Fruit fly (Drosophila melanogaster) ovary, adult (tissue): ENCODE measurements around the gene Oatp74D.

ENCODE experiments used
- CG17801 ChIP-seq: fragments of 200-800 bp; optimal IDR thresholded peaks from 2 replicates; lab custom pipeline; 2019; ENCODE audit warnings: missing biosample characterization, mild to moderate bottlenecking, missing genetic modification characterization, moderate library complexity; ENCODE audit not compliant: partially characterized antibody

Oatp74D gene

DNA sequence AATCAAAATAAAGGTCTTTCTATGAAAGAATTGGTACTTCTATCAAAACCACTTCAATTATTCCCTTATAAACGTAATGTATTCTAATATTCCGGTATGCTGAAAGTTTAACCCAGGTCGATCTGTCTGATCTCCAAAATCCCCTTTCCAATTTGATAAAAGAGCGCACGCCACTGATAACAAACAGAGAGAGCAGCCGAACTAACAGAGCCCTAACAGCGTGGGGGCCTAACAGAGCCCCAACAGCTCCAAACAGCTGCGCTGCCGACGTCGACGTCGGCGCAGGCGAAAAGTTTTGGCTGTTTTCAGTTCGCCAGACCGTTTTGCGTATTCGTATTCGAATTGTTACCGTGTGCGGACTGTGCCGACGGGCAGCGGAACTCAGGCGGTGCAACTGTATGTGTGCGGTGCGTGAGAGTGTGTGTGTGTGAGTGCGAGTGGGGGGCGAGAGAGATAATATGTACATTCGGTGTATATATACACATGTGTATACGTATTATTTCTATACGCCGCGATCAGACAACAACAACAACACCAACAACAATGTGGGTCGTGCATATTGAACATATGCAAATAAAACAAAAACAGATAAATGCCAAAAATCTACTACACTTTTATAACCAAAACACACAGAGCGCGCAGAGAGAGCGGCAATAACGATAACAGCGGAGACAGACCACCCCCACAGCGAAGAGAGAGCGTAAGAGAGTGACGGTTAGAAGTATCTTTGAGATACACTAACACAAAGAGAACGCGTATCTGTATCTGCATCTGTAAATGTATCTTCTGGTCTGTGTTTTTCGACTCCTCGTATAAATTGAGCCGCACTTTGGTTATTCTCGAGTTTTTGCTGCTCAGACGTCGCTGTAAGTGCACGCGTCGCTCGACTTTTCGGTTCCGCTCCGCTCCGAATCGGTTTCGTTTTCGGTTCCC, at the start of gene Oatp74D:
Gene Oatp74D (plus strand): TSS at position 325 of the 933 bp plus-strand sequence.
- TF ChIP-seq CG17801 (GFP tag; lab: Kevin White, UChicago) = peak; percentile 67

DNA sequence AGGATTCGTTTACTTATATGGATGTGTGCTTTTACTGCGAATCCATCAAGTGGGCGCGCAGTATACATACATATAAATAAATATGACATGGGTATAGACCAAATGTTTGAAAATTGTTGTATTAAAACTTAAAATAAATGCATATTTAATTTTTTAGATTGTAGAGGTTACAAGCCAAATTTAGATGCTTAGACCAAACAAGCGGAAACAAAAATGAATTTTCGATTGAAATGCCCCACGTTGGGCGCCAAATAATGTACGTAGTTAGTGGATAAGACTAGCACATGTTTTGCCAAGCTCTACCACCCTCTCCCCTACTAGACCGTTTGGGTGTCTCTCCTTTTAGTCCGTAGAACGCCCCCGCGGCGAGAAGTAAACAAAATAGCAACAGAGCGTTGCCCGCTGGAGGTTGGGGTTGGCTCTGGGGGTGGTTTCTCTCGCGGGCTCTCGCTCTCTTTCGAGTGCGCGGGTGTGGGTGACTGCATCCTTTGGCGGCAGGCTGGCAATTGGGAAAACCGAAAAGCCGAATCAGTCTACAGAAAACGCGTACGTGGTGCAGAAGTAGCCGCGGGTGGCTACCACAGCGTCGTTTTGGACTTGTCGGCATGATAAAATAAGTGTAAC, 47.9 kb upstream of the Oatp74D start, which contains the start of gene CG18265:
Gene CG18265 (plus strand): TSS at position 530 of the 624 bp plus-strand sequence.
- no peak for TF ChIP-seq CG17801 (GFP tag; lab: Kevin White, UChicago)

DNA sequence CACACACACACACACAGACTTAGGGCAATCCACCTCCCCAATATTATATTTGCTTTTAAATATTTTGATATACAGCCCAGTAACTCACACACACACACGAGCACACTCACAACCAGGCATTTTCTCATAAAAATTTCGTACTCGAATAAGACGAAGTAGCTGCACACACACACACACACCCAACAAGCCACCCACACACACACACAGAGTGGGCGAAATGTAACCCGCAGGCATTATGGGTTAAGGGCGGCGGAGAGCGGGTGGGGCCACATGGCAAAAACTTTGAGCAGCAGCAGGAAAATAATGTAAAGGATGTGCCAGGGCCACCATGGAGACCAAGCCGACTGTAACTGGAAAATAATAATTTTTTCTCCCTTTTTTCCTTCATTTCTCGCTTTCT, 45.3 kb upstream of the Oatp74D start:
- TF ChIP-seq CG17801 (GFP tag; lab: Kevin White, UChicago) = no peak

DNA sequence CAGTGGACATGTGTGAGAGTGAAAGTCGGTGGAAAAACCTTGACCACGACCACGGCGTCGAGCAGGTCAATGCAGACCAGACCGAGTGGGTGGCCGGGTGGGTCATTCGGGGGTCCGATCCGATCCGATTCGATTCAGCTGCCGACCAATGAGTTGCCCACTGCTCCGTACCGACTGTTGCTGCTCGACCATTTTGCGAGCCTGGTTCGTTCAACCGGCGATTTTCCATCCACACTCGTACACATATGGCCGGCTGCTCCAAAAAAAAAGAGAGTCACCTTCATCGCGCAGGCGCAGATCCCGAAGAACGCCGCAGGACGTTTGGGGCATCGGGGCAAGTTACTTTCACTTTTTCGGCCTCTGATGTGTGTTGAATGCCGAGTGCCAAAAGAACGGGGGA, 42.3 kb upstream of the Oatp74D start:
- TF ChIP-seq CG17801 (GFP tag; lab: Kevin White, UChicago) = no peak

DNA sequence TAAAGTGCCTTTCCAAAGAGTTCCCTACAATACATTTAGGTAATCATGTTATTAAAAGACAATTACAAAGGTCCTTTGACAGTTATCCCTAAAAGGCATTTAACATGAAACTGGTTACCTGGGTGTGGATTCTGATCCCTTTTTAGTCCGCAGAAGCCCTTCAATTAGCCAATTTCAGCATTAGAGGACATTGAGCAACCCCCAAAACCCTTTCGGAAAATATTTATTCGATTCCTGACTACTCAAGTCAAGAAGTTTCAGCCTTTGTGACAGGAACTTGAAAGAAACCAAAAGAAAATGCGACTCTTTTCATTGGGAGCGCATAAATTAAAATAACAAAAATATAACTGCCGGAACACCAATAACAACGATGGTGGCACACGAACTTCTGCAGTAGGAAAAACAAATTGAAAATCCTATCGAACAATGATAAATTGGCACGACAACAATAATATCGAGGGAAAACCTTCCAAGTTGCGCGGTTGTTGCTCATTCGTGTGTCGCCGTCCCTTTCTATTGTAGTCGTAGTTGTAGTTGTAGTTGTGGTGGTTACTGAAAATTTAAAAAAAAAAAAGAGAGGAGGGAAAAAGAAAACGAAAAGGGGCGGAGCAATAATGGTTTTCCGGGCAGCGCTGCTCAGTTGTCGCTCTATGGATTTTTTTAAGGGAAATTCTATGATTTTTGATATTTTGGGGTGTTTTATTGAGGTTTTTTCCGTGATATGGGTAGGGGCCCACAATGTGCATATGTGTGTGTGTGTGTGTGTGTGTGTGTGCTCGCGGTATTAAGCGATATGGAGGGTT, 41.1 kb upstream of the Oatp74D start:
- no peak for TF ChIP-seq CG17801 (GFP tag; lab: Kevin White, UChicago)

DNA sequence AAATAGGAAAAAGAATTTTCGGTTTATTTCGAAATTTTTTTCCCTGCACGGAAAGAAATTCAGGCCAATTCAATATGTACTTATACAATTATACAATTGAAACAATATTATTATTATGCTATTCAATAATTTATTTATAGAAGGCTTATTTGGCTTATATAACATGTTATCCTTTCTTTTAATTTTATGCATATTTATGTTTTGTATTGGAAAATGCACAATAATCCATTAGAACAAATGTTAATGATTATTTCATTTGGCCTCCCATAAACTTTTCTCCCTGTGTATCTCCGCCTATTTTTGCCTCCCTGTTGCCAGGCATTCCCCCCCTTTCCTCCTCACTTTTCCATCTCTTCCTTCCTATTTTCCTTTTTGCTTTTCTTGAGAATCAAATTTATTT, 39.0 kb upstream of the Oatp74D start:
- TF ChIP-seq CG17801 (GFP tag; lab: Kevin White, UChicago) = no peak

DNA sequence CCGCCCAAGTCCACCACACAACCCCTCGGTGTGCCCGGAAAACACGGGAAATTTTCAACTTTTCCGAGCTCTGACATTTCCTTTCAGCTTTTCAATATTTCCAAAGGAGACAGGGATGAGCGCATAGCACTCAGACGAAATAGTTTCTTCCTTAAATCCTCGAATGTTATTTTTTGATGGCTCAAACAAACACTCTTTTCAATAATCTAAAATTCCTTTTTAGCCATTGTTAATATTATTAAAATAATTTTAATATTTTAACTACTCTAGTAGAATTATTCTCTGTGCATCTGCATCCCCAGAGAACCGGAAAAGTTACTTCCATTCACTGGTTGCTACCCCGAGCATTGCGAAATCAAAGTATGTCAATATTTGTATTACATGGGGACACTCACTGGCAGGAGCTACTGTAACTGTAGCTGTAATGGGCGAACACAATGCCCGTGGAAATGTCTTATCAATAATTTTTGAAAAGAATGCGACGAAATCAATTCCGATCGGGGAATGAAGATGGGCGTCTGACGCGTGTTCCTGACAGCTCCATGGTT, 29.1 kb upstream of the Oatp74D start:
- no peak for TF ChIP-seq CG17801 (GFP tag; lab: Kevin White, UChicago)

DNA sequence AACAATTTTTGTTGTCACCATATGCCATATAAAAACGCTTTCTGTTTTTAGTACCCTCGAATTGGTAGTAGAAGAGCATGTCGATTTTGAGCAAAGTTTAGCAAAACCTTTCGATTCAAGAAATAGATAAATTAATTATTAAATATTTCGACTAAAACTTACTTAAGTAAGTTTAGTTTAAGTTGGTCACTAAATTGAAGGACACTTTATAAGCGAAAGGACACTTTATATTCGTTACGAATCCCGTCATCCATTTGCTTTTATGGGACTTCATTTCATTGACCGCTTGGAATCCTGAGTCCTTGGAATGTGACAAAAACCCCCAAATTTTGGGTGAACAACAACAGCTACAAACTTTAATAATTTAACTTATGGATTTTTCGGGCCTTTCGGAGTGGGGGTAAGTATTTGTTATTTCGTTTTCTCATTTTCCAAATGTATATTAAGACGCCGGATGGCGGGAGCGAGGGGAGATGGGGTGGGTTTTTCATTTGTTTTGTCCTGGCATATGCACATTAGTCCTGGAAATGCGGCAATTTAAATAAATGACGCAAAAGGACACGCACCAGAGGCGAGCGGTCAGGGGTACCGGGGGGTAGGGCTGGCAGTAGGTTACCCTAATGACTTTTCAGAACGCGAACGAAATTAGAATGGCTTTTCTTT, 27.9 kb upstream of the Oatp74D start:
- no peak for TF ChIP-seq CG17801 (GFP tag; lab: Kevin White, UChicago)

DNA sequence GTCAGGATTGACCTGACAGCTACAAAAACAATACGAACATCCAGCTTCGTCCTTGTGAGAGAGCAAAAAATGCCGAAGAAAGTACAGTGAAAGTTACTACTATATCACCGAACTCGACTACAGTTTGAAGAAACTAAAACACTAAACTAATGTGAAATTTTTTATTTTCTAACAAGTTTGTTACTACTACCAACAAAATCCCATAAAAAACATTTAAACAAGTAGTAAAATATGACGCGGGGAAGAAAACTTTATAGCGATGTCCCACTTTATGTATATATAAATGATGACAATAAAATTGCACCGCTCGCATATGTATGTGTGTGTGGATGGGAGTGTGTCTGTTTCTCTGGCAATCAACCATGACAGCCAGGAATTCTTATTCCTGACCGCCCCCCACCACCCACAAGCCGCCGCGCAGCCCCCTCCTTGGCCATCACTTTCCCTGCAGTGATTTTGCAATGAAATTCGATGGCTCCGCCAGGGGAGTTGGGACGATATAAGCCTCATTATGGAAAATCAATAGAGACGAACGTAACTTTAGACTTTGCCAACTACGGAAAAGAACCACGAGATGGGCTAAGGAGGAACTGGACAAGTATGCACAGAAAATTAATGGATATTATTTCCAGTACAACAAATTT, 25.4 kb upstream of the Oatp74D start:
- no peak for TF ChIP-seq CG17801 (GFP tag; lab: Kevin White, UChicago)

DNA sequence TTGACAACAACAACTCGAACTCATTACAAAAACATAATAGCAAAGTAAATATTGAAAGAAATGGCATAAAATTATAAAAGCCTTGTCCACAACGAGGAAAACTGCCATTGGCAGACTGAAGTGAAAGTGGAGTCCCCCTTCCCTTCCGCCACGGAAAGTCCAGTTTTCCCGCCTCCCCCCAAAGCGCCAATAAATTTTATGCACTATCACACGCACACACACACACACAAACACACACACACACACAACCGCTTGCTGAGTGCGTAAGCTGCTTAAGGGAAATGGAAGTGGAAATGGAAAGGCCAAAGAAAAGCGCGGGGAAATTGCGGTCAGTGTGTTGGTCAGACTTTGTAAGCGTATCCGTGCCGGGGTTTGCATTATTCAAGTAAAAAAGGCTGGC, 24.4 kb upstream of the Oatp74D start:
- no peak for TF ChIP-seq CG17801 (GFP tag; lab: Kevin White, UChicago)

DNA sequence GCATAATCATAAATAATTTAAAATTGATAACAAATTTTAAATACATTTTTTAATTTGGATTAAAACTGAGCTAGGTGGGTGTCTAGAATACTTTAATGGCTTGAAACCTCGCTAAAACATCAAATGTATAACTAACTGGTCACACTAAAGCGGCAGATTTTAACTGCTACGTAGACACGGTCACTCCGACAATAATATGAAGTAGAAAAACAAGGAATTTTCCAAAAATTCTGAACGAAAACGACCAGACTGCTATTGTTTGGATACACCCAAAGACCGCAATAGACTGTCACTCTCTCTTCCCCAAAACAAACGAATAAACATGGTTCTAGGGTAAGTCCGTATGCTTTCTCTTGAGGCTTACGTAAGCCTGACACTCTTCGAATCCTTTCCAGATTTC, 21.1 kb upstream of the Oatp74D start, which contains the start of gene QIL1:
Gene QIL1 (plus strand): TSS at position 142 of the 400 bp plus-strand sequence.
- no peak for TF ChIP-seq CG17801 (GFP tag; lab: Kevin White, UChicago)

DNA sequence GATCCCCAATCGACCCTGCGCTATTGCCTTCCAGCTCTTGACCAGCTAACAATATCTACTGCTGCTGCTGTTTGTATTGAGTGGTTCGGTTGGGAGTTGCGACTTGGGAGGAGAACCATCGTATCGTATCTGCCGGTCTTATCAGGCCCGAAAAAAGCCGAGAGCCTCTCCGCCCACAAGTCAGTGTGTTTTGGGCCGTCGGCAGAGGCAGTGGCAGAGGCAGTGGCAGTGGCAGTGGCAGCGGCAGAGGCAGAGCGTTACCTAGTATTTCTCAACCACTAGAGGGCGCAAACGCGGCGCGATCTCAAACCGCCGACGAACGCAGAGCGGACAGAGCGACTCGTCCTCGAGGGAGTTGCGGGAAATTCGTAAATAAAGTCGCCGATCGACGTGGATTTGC, 16.8 kb upstream of the Oatp74D start, which contains the start of gene SecCl:
Gene SecCl (plus strand): TSS at position 18 of the 400 bp plus-strand sequence.
- TF ChIP-seq CG17801 (GFP tag; lab: Kevin White, UChicago) = no peak

DNA sequence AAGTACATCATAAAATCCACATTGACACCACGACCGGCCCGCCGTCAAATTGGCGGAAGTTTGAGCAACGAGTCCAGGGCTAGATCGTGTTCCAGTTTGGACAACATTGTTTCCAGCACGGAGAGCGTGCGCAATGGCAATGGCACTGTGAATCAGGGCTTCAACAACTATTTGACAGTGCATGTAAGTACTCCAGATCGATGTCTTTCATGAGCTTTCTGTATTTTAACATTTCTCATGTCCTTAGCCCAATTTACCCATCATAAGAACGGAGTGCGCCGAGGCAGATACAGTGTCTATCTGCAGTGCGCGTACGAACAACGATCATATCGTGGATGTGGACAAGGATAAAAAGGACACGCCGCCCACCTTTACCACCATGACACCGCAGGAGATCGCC, 13.0 kb upstream of the Oatp74D start:
- TF ChIP-seq CG17801 (GFP tag; lab: Kevin White, UChicago) = no peak
